Fruit fly (Drosophila melanogaster) whole organism, wandering third instar larva: ENCODE measurements around the gene serp.

Experiments
- Abd-B ChIP-seq: fragments of >200 bp; optimal IDR thresholded peaks from 2 replicates; lab custom pipeline; 2017; ENCODE audit warnings: missing biosample characterization, missing genetic modification characterization
- CG9705 ChIP-seq: fragments of 200-800 bp; sonication (Bioruptor generic); optimal IDR thresholded peaks from 2 replicates; lab custom pipeline; 2018; ENCODE audit warnings: missing biosample characterization, mild to moderate bottlenecking, missing genetic modification characterization
- Rel ChIP-seq, 2 experiments: fragments of 200-800 bp; sonication (Bioruptor generic) in 1 of 2; optimal IDR thresholded peaks; 2 replicates in 1 of 2; 3 replicates in 1 of 2; lab custom pipeline; 2016 to 2019; ENCODE audit warnings: mild to moderate bottlenecking in 2 of 2, missing biosample characterization in 2 of 2, missing genetic modification characterization in 2 of 2, moderate library complexity in 1 of 2
- Vsx2 ChIP-seq: fragments of 200-300, 225-300 bp; sonication (Bioruptor generic); optimal IDR thresholded peaks from 2 replicates; lab custom pipeline; 2018; ENCODE audit warnings: missing biosample characterization, missing genetic modification characterization; ENCODE audit not compliant: partially characterized antibody
- fru ChIP-seq: fragments of 200-800 bp; sonication (Bioruptor generic); optimal IDR thresholded peaks from 3 replicates; lab custom pipeline; 2016; ENCODE audit warnings: missing biosample characterization, mild to moderate bottlenecking, missing genetic modification characterization
- lola ChIP-seq: fragments of >200 bp; optimal IDR thresholded peaks from 2 replicates; lab custom pipeline; 2017; ENCODE audit warnings: missing biosample characterization, missing genetic modification characterization
- pan ChIP-seq: fragments of >200 bp; optimal IDR thresholded peaks from 2 replicates; lab custom pipeline; 2017
- psq ChIP-seq: fragments of 200-800 bp; sonication (Bioruptor generic); optimal IDR thresholded peaks from 3 replicates; lab custom pipeline; 2017; ENCODE audit warnings: missing biosample characterization, mild to moderate bottlenecking, missing genetic modification characterization, moderate library complexity
- tai ChIP-seq: sonication (Bioruptor generic); optimal IDR thresholded peaks from 2 replicates; lab custom pipeline; 2016; ENCODE audit warnings: missing biosample characterization, missing genetic modification characterization
- usp ChIP-seq: fragments of >200 bp; optimal IDR thresholded peaks from 2 replicates; lab custom pipeline; 2017; ENCODE audit warnings: missing biosample characterization, missing genetic modification characterization
- woc ChIP-seq: sonication (Bioruptor generic); optimal IDR thresholded peaks from 2 replicates; lab custom pipeline; 2016; ENCODE audit warnings: missing biosample characterization, mild to moderate bottlenecking, missing genetic modification characterization

- TF ChIP-seq lola (GFP tag; lab: Kevin White, UChicago): no peak
- TF ChIP-seq psq (GFP tag; lab: Kevin White, UChicago): peak; percentile 12
- TF ChIP-seq pan (lab: Kevin White, UChicago): no peak
- peak; percentile 68 for TF ChIP-seq fru (GFP tag; lab: Kevin White, UChicago)
- peak; percentile 4 for TF ChIP-seq CG9705 (GFP tag; lab: Kevin White, UChicago)
- no peak for TF ChIP-seq Abd-B (GFP tag; lab: Kevin White, UChicago)
- TF ChIP-seq woc (GFP tag; lab: Kevin White, UChicago): peak; percentile 48
- no peak for TF ChIP-seq usp
- TF ChIP-seq Rel (GFP tag; optimal IDR thresholded peaks at IDR 0.05; lab: Kevin White, UChicago): no peak
- TF ChIP-seq Rel (tag; optimal IDR thresholded peaks at IDR 0.05; lab: Kevin White, UChicago): no peak
- TF ChIP-seq tai (GFP tag; lab: Kevin White, UChicago): no peak
- TF ChIP-seq Vsx2: no peak
These were observed 31.8 kb downstream of the serp start for dm6 chr3L:19676050-19676449.
